Worm (Caenorhabditis elegans): ENCODE measurements around the gene bigr-1.

Gene bigr-1

ce11 chrII:11149866-11150685, 31.4 kb upstream of the bigr-1 start (continued):
- TF ChIP-seq dpff-1 (tag; optimal IDR thresholded peaks at IDR 0.05) (peak; percentile 48), lin-54 (GFP tag; optimal IDR thresholded peaks at IDR 0.05) (peak; percentile 34), lsl-1 (GFP tag; optimal IDR thresholded peaks at IDR 0.05) (no peak), die-1 (tag; optimal IDR thresholded peaks at IDR 0.05) (no peak), mes-4 (tag; optimal IDR thresholded peaks at IDR 0.05) (no peak), ets-4 (GFP tag; optimal IDR thresholded peaks at IDR 0.05) (peak; percentile 12), ceh-91 (GFP tag; IDR thresholded peaks at IDR 0.05) (no peak), chd-7 (tag; optimal IDR thresholded peaks at IDR 0.05) (peak; percentile 76), Y95B8A.8 (GFP tag; IDR thresholded peaks at IDR 0.05) (peak; percentile 87), B0336.3 (GFP tag; IDR thresholded peaks at IDR 0.05) (peak; percentile 95), pbrm-1 (GFP tag; IDR thresholded peaks at IDR 0.05) (peak; percentile 70; the same call in 1 of the 2 replicates), egl-44 (GFP tag; IDR thresholded peaks at IDR 0.05) (peak; percentile 40; the same call in 1 of the 2 replicates), F10E7.11 (tag; optimal IDR thresholded peaks at IDR 0.05) (peak; percentile 52), ztf-25 (GFP tag; IDR thresholded peaks at IDR 0.05) (0 out of 2 replicates have a peak, but pooled peaks have one; percentile 10), Y53G8AR.9 (GFP tag; conservative IDR thresholded peaks at IDR 0.05) (peak; percentile 95), snpc-4 (GFP tag; optimal IDR thresholded peaks at IDR 0.05) (no peak), snpc-4 (tag; optimal IDR thresholded peaks at IDR 0.05) (peak in 3 of 4 experiments; percentile 10 to 17 (median 16)), Y79H2A.3 (GFP tag; conservative IDR thresholded peaks at IDR 0.05) (no peak), lin-26 (GFP tag; IDR thresholded peaks at IDR 0.05) (0 out of 2 replicates have a peak, but pooled peaks have one; percentile 32), ztf-28 (GFP tag; IDR thresholded peaks at IDR 0.05) (0 out of 2 replicates have a peak, but pooled peaks have one; percentile 37), Y67H2A.10 (GFP tag; conservative IDR thresholded peaks at IDR 0.05) (no peak), nhr-27 (tag; optimal IDR thresholded peaks at IDR 0.05) (no peak), ZK185.1 (tag; optimal IDR thresholded peaks at IDR 0.05; ENCODE audit: poor library complexity, severe bottlenecking) (peak; percentile 10), attf-6 (GFP tag; IDR thresholded peaks at IDR 0.05) (0 out of 2 replicates have a peak, but pooled peaks have one; percentile 10), F57A8.1 (GFP tag; optimal IDR thresholded peaks at IDR 0.05) (no peak), mcd-1 (GFP tag; IDR thresholded peaks at IDR 0.05) (peak; percentile 63), F52B5.7 (tag; optimal IDR thresholded peaks at IDR 0.05) (peak; percentile 55), nhr-80 (tag; optimal IDR thresholded peaks at IDR 0.05) (peak; percentile 24), lin-40 (tag; optimal IDR thresholded peaks at IDR 0.05) (peak; percentile 10), ceh-100 (GFP tag; IDR thresholded peaks at IDR 0.05) (no peak), unc-62 (GFP tag; optimal IDR thresholded peaks at IDR 0.05) (no peak), gei-17 (GFP tag; optimal IDR thresholded peaks at IDR 0.05) (peak; percentile 48), fkh-3 (tag; optimal IDR thresholded peaks at IDR 0.05) (peak; percentile 19), let-607 (tag; optimal IDR thresholded peaks at IDR 0.05) (peak; percentile 32 to 64), ztf-3 (GFP tag; optimal IDR thresholded peaks at IDR 0.05) (no peak), ztf-22 (GFP tag; optimal IDR thresholded peaks at IDR 0.05) (peak; percentile 73), K11D2.4 (GFP tag; IDR thresholded peaks at IDR 0.05) (no peak; the same call in 1 of the 2 replicates), akir-1 (GFP tag; optimal IDR thresholded peaks at IDR 0.05) (no peak), cebp-1 (GFP tag; IDR thresholded peaks at IDR 0.05) (peak; percentile 46; the same call in 1 of the 2 replicates), cebp-1 (tag; optimal IDR thresholded peaks at IDR 0.05) (peak; percentile 76), let-526 (GFP tag; IDR thresholded peaks at IDR 0.05) (peak; percentile 71), ama-1 (optimal IDR thresholded peaks at IDR 0.05) (peak; percentile 31), ama-1 (GFP tag; optimal IDR thresholded peaks at IDR 0.05) (no peak), madf-3 (GFP tag; IDR thresholded peaks at IDR 0.05) (peak; percentile 77), madf-10 (tag; optimal IDR thresholded peaks at IDR 0.05) (peak; percentile 36), nfya-1 (tag; optimal IDR thresholded peaks at IDR 0.05; ENCODE audit: borderline replicate concordance, insufficient read depth) (no peak), B0261.1 (tag; optimal IDR thresholded peaks at IDR 0.05) (peak; percentile 12)

Data from whole organism, young adult.